Worm (Caenorhabditis elegans): ENCODE results near the gene arx-4.

DNA sequence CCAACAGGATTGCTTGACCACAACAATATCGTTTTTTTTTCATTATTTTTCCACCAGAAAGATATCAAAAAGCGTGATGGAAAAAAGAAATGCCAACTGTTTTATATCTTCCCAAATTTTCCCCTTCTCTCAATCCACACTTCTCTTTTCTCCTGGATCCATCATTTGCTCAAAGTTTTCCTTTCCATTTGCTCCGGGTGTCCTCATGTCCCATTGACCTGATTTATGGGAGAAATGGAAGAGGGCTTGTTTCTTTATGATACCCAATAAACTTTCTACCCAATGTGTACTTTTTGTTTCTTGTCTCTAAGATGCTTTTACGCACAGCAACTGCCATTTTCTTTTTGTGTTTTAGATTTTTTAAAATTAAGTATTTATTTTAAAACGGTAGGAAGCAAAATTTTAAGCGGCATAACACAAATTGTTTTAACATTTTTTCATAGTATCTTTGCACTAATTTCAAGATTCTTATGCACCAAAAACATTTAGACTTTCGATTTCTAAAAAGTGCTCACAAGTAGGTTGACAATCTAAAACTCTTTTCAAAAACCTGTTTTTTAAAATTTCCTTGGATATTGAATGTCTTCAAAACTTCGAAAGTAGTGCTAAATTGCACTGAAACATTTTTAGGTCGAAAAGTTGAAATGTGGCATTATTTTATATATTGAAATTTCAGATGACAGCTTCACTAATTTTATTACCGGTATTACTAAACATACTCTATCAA is 39.4 kb upstream of the arx-4 start, which contains the start of gene clec-149:
- TF ChIP-seq aly-2 (tag; optimal IDR thresholded peaks at IDR 0.05) (no peak), fos-1 (tag; optimal IDR thresholded peaks at IDR 0.05) (no peak), elt-3 (tag; optimal IDR thresholded peaks at IDR 0.05) (no peak), sma-3 (GFP tag; optimal IDR thresholded peaks at IDR 0.05) (no peak), dmd-4 (tag; optimal IDR thresholded peaks at IDR 0.05) (no peak), nhr-23 (tag; optimal IDR thresholded peaks at IDR 0.05) (no peak), ceh-82 (tag; optimal IDR thresholded peaks at IDR 0.05) (no peak), lin-13 (GFP tag; optimal IDR thresholded peaks at IDR 0.05) (no peak), R02D3.7 (tag; optimal IDR thresholded peaks at IDR 0.05) (no peak), unc-62 (GFP tag; optimal IDR thresholded peaks at IDR 0.05) (no peak), lsy-2 (tag; optimal IDR thresholded peaks at IDR 0.05) (peak in 1 of 2 experiments; percentile 25), snpc-4 (tag; optimal IDR thresholded peaks at IDR 0.05) (no peak)
